Fruit fly (Drosophila melanogaster) whole organism, prepupa: ENCODE data around the gene Glos.

Experiments
- Blimp-1 ChIP-seq: fragments of 200-800 bp; sonication (Bioruptor generic); optimal IDR thresholded peaks from 3 replicates; lab custom pipeline; 2017; ENCODE audit warnings: missing biosample characterization, missing genetic modification characterization, mild to moderate bottlenecking, moderate library complexity, missing genetic modification reagents
- CG10631 ChIP-seq: fragments of 200-800 bp; sonication (Bioruptor generic); optimal IDR thresholded peaks from 2 replicates; lab custom pipeline; 2016; ENCODE audit warnings: missing biosample characterization, missing genetic modification characterization
- CG10669 ChIP-seq: fragments of 200-800 bp; sonication (Bioruptor generic); optimal IDR thresholded peaks from 3 replicates; lab custom pipeline; 2018; ENCODE audit warnings: missing biosample characterization, mild to moderate bottlenecking, missing genetic modification characterization, moderate library complexity
- CG11294 ChIP-seq: fragments of 200-800 bp; sonication (Bioruptor generic); IDR thresholded peaks from 2 replicates; pipeline ENCODE4 v1.3.6; 2022; ENCODE audit warnings: missing biosample characterization, missing genetic modification characterization
- CG11762 ChIP-seq: fragments of 200-800 bp; sonication (Bioruptor generic); optimal IDR thresholded peaks from 3 replicates; lab custom pipeline; 2016; ENCODE audit warnings: missing biosample characterization, missing genetic modification characterization; ENCODE audit not compliant: insufficient read depth
- CG11902 ChIP-seq: fragments of 200-800 bp; sonication (Bioruptor generic); optimal IDR thresholded peaks from 3 replicates; lab custom pipeline; 2016; ENCODE audit warnings: missing biosample characterization, missing genetic modification characterization
- CG16779 ChIP-seq: fragments of 200-800 bp; sonication (Bioruptor generic); optimal IDR thresholded peaks from 3 replicates; lab custom pipeline; 2017; ENCODE audit warnings: missing biosample characterization, mild to moderate bottlenecking, missing genetic modification characterization
- CG3032 ChIP-seq: fragments of 200-800 bp; optimal IDR thresholded peaks from 2 replicates; lab custom pipeline; 2019; ENCODE audit warnings: missing biosample characterization, mild to moderate bottlenecking, missing genetic modification characterization, moderate library complexity
- CG6163 ChIP-seq: fragments of 200-800 bp; sonication (Bioruptor generic); IDR thresholded peaks from 3 replicates; pipeline ENCODE4 v1.3.6; 2022; ENCODE audit warnings: missing biosample characterization, missing genetic modification characterization
- CG6808 ChIP-seq: fragments of 200-800 bp; sonication (Bioruptor generic); optimal IDR thresholded peaks from 3 replicates; lab custom pipeline; 2017; ENCODE audit warnings: missing biosample characterization, missing genetic modification characterization, mild to moderate bottlenecking, moderate library complexity, missing genetic modification reagents
- CG7368 ChIP-seq: fragments of 200-800 bp; sonication (Bioruptor generic); optimal IDR thresholded peaks from 3 replicates; lab custom pipeline; 2016; ENCODE audit warnings: missing biosample characterization, missing genetic modification characterization
- CG8119 ChIP-seq: fragments of 200-800 bp; sonication (Bioruptor generic); IDR thresholded peaks from 3 replicates; pipeline ENCODE4 v1.3.6; 2022; ENCODE audit warnings: missing biosample characterization, missing genetic modification characterization
- CG9139 ChIP-seq: fragments of 200-800 bp; sonication (Bioruptor generic); optimal IDR thresholded peaks from 3 replicates; lab custom pipeline; 2017; ENCODE audit warnings: missing biosample characterization, mild to moderate bottlenecking, missing genetic modification characterization
- Eip75B ChIP-seq: fragments of 200-800 bp; sonication (Bioruptor generic); optimal IDR thresholded peaks from 3 replicates; lab custom pipeline; 2016; ENCODE audit warnings: missing biosample characterization, missing genetic modification characterization
- Eip78C ChIP-seq: fragments of 200-800 bp; sonication (Bioruptor generic); peaks from one replicate; lab custom pipeline; 2016; ENCODE audit warnings: missing biosample characterization, missing genetic modification characterization
- Eip93F ChIP-seq: fragments of 200-800 bp; sonication (Bioruptor generic); optimal IDR thresholded peaks from 2 replicates; lab custom pipeline; 2016; ENCODE audit warnings: missing biosample characterization, mild to moderate bottlenecking, missing genetic modification characterization
- Ets21C ChIP-seq: fragments of 200-800 bp; sonication (Bioruptor generic); optimal IDR thresholded peaks from 3 replicates; lab custom pipeline; 2016; ENCODE audit warnings: missing biosample characterization, missing genetic modification characterization
- Ets96B ChIP-seq: fragments of 200-800 bp; optimal IDR thresholded peaks from 2 replicates; lab custom pipeline; 2019; ENCODE audit warnings: missing biosample characterization, mild to moderate bottlenecking, missing genetic modification characterization, moderate library complexity
- Hr38 ChIP-seq: sonication (Bioruptor generic); optimal IDR thresholded peaks from 2 replicates; lab custom pipeline; 2016; ENCODE audit warnings: missing biosample characterization, missing genetic modification characterization
- Hr39 ChIP-seq: fragments of 200-800 bp; sonication (Bioruptor generic); optimal IDR thresholded peaks from 2 replicates; lab custom pipeline; 2016; ENCODE audit warnings: missing biosample characterization, missing genetic modification characterization
- Hr4 ChIP-seq: fragments of 200-800 bp; sonication (Bioruptor generic); optimal IDR thresholded peaks from 3 replicates; lab custom pipeline; 2016; ENCODE audit warnings: missing biosample characterization, missing genetic modification characterization
- Lpt ChIP-seq: fragments of 200-800 bp; sonication (Bioruptor generic); optimal IDR thresholded peaks from 3 replicates; lab custom pipeline; 2016; ENCODE audit warnings: missing biosample characterization, missing genetic modification characterization
- Met ChIP-seq: fragments of 200-800 bp; sonication (Bioruptor generic); optimal IDR thresholded peaks from 3 replicates; lab custom pipeline; 2016; ENCODE audit warnings: missing biosample characterization, missing genetic modification characterization
- OdsH ChIP-seq: fragments of 200-800 bp; sonication (Bioruptor generic); optimal IDR thresholded peaks from 3 replicates; lab custom pipeline; 2016; ENCODE audit warnings: missing biosample characterization, missing genetic modification characterization
- Smox ChIP-seq: fragments of 200-800 bp; sonication (Bioruptor generic); optimal IDR thresholded peaks from 3 replicates; lab custom pipeline; 2016; ENCODE audit warnings: missing biosample characterization, missing genetic modification characterization
- Sox102F ChIP-seq: fragments of 200-800 bp; sonication (Bioruptor generic); optimal IDR thresholded peaks from 2 replicates; lab custom pipeline; 2016; ENCODE audit warnings: missing biosample characterization, mild to moderate bottlenecking, missing genetic modification characterization
- Sox14 ChIP-seq: fragments of 200-800 bp; sonication (Bioruptor generic); optimal IDR thresholded peaks from 3 replicates; lab custom pipeline; 2016; ENCODE audit warnings: missing biosample characterization, missing genetic modification characterization
- Sox15 ChIP-seq: fragments of 200-800 bp; sonication (Bioruptor generic); optimal IDR thresholded peaks from 3 replicates; lab custom pipeline; 2016; ENCODE audit warnings: missing biosample characterization, missing genetic modification characterization
- acj6 ChIP-seq: fragments of 200-800 bp; sonication (Bioruptor generic); optimal IDR thresholded peaks from 3 replicates; lab custom pipeline; 2016; ENCODE audit warnings: missing biosample characterization, missing genetic modification characterization
- cyc ChIP-seq: fragments of 200-800 bp; sonication (Bioruptor generic); optimal IDR thresholded peaks from 3 replicates; lab custom pipeline; 2016; ENCODE audit warnings: missing biosample characterization, missing genetic modification characterization
- dac ChIP-seq: fragments of 200-800 bp; sonication (Bioruptor generic); optimal IDR thresholded peaks from 2 replicates; lab custom pipeline; 2017; ENCODE audit warnings: missing biosample characterization, mild to moderate bottlenecking, missing genetic modification characterization
- dsx ChIP-seq: fragments of 200-800 bp; optimal IDR thresholded peaks from 3 replicates; lab custom pipeline; 2019; ENCODE audit warnings: missing biosample characterization, mild to moderate bottlenecking, missing genetic modification characterization, moderate library complexity; ENCODE audit not compliant: poor library complexity, severe bottlenecking
- eg ChIP-seq: fragments of 200-800 bp; sonication (Bioruptor generic); IDR thresholded peaks from 3 replicates; pipeline ENCODE4 v1.3.6; 2022; ENCODE audit warnings: missing biosample characterization, missing genetic modification characterization
- esn ChIP-seq: fragments of 200-800 bp; sonication (Bioruptor generic); optimal IDR thresholded peaks from 2 replicates; lab custom pipeline; 2016; ENCODE audit warnings: missing biosample characterization, mild to moderate bottlenecking, missing genetic modification characterization, moderate library complexity
- fd59A ChIP-seq: fragments of 200-800 bp; sonication (Bioruptor generic); optimal IDR thresholded peaks from 2 replicates; lab custom pipeline; 2017; ENCODE audit warnings: missing biosample characterization, mild to moderate bottlenecking, missing genetic modification characterization, missing genetic modification reagents
- fd85E ChIP-seq: fragments of 200-800 bp; sonication (Bioruptor generic); optimal IDR thresholded peaks from 3 replicates; lab custom pipeline; 2016; ENCODE audit warnings: missing biosample characterization, missing genetic modification characterization
- lz ChIP-seq: fragments of 200-800 bp; sonication (Bioruptor generic); optimal IDR thresholded peaks from 3 replicates; lab custom pipeline; 2016; ENCODE audit warnings: missing biosample characterization, missing genetic modification characterization
- net ChIP-seq: fragments of 200-800 bp; sonication (Bioruptor generic); optimal IDR thresholded peaks from 3 replicates; lab custom pipeline; 2016; ENCODE audit warnings: missing biosample characterization, missing genetic modification characterization
- pdm3 ChIP-seq: fragments of 200-800 bp; sonication (Bioruptor generic); optimal IDR thresholded peaks from 3 replicates; lab custom pipeline; 2016; ENCODE audit warnings: missing biosample characterization, missing genetic modification characterization
- salr ChIP-seq, 2 experiments: fragments of 200-800 bp; sonication (Bioruptor generic); optimal IDR thresholded peaks; 3 replicates each; lab custom pipeline; 2016 to 2018; ENCODE audit warnings: missing biosample characterization in 2 of 2, missing genetic modification characterization in 2 of 2, mild to moderate bottlenecking in 1 of 2
- ss ChIP-seq, 2 experiments: fragments of 200-800 bp; sonication (Bioruptor generic); optimal IDR thresholded peaks; 2 replicates in 1 of 2; 3 replicates in 1 of 2; lab custom pipeline; 2017 to 2018; ENCODE audit warnings: mild to moderate bottlenecking in 2 of 2, missing biosample characterization in 2 of 2, missing genetic modification characterization in 2 of 2, moderate library complexity in 1 of 2
- svp ChIP-seq: fragments of 200-800 bp; sonication (Bioruptor generic); peaks from one replicate; lab custom pipeline; 2016; ENCODE audit warnings: missing biosample characterization, missing genetic modification characterization

The Glos gene

DNA sequence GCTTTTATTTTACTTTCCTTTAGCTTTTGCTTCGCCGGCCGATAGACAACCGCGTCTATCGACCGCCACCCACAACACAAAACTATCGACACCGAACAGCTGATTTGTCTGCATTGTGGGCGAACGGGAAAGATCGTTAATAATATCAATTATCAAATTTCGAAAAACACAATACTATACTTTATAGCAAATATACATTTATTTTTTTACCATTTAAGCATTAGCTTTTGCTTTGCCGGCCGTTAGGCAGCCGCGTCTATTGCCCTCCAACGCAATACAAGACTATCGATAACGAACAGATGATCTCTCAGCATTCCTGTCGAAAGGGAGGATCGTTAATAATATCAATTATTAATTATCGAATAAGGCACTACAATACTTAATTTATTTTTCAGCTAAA, at the start of gene Glos, which contains the start of gene CG2938:
Gene Glos (plus strand): TSS at position 344 of the 400 bp plus-strand sequence.
Gene CG2938 (minus strand): TSS at position 296 of the 400 bp plus-strand sequence.
- TF ChIP-seq Eip78C (peak; percentile 73), CG8119 (GFP tag; lab: Robert Waterston, UW) (no peak), OdsH (GFP tag; lab: Kevin White, UChicago) (no peak), Met (GFP tag; lab: Kevin White, UChicago) (peak; percentile 10), svp (GFP tag; lab: Kevin White, UChicago) (peak; percentile 21), CG11902 (GFP tag; lab: Kevin White, UChicago) (no peak), Sox14 (GFP tag; lab: Kevin White, UChicago) (peak; percentile 20)

dm6 chrX:3886751-3887150, 49.6 kb upstream of the Glos start:
- TF ChIP-seq Ets21C (GFP tag; lab: Kevin White, UChicago) (no peak), Hr39 (GFP tag; lab: Kevin White, UChicago) (no peak), dsx (GFP tag; lab: Kevin White, UChicago) (no peak)
- TF ChIP-seq, all 60 proteins: peak for 0

DNA sequence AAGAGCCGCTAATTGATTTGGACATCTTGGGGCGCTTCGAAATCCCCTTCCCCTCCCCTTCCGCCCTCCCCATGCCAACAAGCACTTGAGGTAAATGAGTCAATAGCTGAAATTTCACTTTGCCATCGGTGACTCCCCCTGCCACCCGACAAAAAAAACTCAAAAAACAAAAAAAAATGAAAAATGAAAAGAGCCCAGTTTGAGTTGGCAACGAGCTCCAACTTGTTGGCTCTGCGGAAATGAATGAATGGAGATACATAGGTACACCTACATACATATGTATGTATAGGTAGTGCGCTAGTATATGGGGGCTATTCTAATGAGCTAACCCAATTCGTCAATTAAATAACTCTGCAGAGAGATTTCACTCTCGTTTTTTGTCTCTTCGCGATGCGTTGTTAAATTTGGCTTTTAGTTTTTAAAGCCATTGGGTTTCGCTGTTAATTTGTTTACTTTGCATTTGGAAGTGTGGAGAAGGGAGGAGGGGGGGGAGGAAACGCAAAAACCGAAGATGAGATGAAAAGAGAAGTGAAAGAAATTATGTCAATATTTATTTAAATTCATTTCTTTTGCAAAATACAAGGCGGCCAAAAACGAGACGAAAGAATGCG, 48.6 kb upstream of the Glos start:
- TF ChIP-seq CG6163 (GFP tag; lab: Robert Waterston, UW) (0 out of 3 replicates have a peak, but pooled peaks have one; percentile 27), CG16779 (tag; lab: Kevin White, UChicago) (no peak), Ets96B (tag; lab: Kevin White, UChicago) (no peak), eg (peak; percentile 28; the same call in 1 of the 3 replicates), esn (GFP tag; lab: Kevin White, UChicago) (no peak), lz (GFP tag; lab: Kevin White, UChicago) (no peak)

dm6 chrX:3901926-3902325, 34.4 kb upstream of the Glos start:
- no peak for TF ChIP-seq Smox (GFP tag; lab: Kevin White, UChicago)
- TF ChIP-seq CG8119 (GFP tag; lab: Robert Waterston, UW): no peak
- no peak for TF ChIP-seq Eip78C
- no peak for TF ChIP-seq net (GFP tag; lab: Kevin White, UChicago)
- TF ChIP-seq Hr38: no peak
- no peak for TF ChIP-seq pdm3 (GFP tag; lab: Kevin White, UChicago)
- no peak for TF ChIP-seq salr (GFP tag; optimal IDR thresholded peaks at IDR 0.05; lab: Kevin White, UChicago)
- no peak for TF ChIP-seq Sox15
- TF ChIP-seq, all 60 proteins: peak for 0

- TF ChIP-seq Blimp-1 (GFP tag; lab: Kevin White, UChicago) (no peak), Eip75B (GFP tag; lab: Kevin White, UChicago) (no peak), CG9139 (GFP tag; lab: Kevin White, UChicago) (no peak), acj6 (GFP tag; lab: Kevin White, UChicago) (no peak), CG10669 (GFP tag; lab: Kevin White, UChicago) (peak; percentile 14), CG11294 (no peak), fd85E (GFP tag; lab: Kevin White, UChicago) (no peak), esn (GFP tag; lab: Kevin White, UChicago) (no peak), Hr4 (GFP tag; lab: Kevin White, UChicago) (peak; percentile 6), CG6808 (GFP tag; lab: Kevin White, UChicago) (no peak), CG6163 (GFP tag; lab: Robert Waterston, UW) (0 out of 3 replicates have a peak, but pooled peaks have one; percentile 24), salr (GFP tag; optimal IDR thresholded peaks at IDR 0.05; lab: Kevin White, UChicago) (no peak), lz (GFP tag; lab: Kevin White, UChicago) (no peak), svp (GFP tag; lab: Kevin White, UChicago) (no peak), Sox102F (GFP tag; lab: Kevin White, UChicago) (no peak), net (GFP tag; lab: Kevin White, UChicago) (no peak), Eip78C (peak; percentile 28), CG10631 (GFP tag; lab: Kevin White, UChicago) (no peak), dac (GFP tag; lab: Kevin White, UChicago) (no peak), CG11902 (GFP tag; lab: Kevin White, UChicago) (no peak), cyc (GFP tag; lab: Kevin White, UChicago) (no peak), Eip93F (GFP tag; lab: Kevin White, UChicago) (no peak), Smox (GFP tag; lab: Kevin White, UChicago) (no peak), CG8119 (GFP tag; lab: Robert Waterston, UW) (0 out of 3 replicates have a peak, but pooled peaks have one; percentile 14), CG11762 (GFP tag; lab: Kevin White, UChicago) (no peak), ss (GFP tag; optimal IDR thresholded peaks at IDR 0.05; lab: Kevin White, UChicago) (no peak), CG3032 (tag; lab: Kevin White, UChicago) (no peak), CG7368 (no peak), Lpt (GFP tag; lab: Kevin White, UChicago) (no peak), fd59A (no peak)
Observed at dm6 chrX:3928520-3928919, 7.8 kb upstream of the Glos start.
